Fruit fly (Drosophila melanogaster): ENCODE results near the gene CG5805.
A peak's percentile ranks its signal among the peaks of the same experiment; 100 is the strongest.

CG5805 gene

dm6 chr3R:24813637-24814301 is 26.5 kb upstream of the CG5805 start, which contains the start of the genes lili and CG34150 (continued):
- no peak for TF ChIP-seq Hr38 (GFP tag; optimal IDR thresholded peaks at IDR 0.05)
- TF ChIP-seq CG32006 (GFP tag; optimal IDR thresholded peaks at IDR 0.05) = no peak
- no peak for TF ChIP-seq salr (GFP tag; optimal IDR thresholded peaks at IDR 0.05)
- peak; percentile 90 for TF ChIP-seq Eip78C (GFP tag)
- TF ChIP-seq CG6854 (GFP tag; optimal IDR thresholded peaks at IDR 0.05) = peak; percentile 53
- no peak for TF ChIP-seq OdsH (GFP tag; optimal IDR thresholded peaks at IDR 0.05)
- TF ChIP-seq CG10669 (GFP tag; optimal IDR thresholded peaks at IDR 0.05) = no peak
- no peak for TF ChIP-seq fd85E (GFP tag; optimal IDR thresholded peaks at IDR 0.05)
- peak; percentile 28 for TF ChIP-seq CG11902 (GFP tag; optimal IDR thresholded peaks at IDR 0.05)
- TF ChIP-seq CG10631 (GFP tag; optimal IDR thresholded peaks at IDR 0.05) = no peak
- no peak for TF ChIP-seq CG6276 (GFP tag; optimal IDR thresholded peaks at IDR 0.05)
- no peak for TF ChIP-seq Sox102F (GFP tag; optimal IDR thresholded peaks at IDR 0.05)
- peak; percentile 74 for TF ChIP-seq cyc (GFP tag; optimal IDR thresholded peaks at IDR 0.05)
- TF ChIP-seq fd59A (GFP tag; optimal IDR thresholded peaks at IDR 0.05) = no peak
- TF ChIP-seq CG7368 (GFP tag; optimal IDR thresholded peaks at IDR 0.05) = peak; percentile 40
- TF ChIP-seq topi (GFP tag; optimal IDR thresholded peaks at IDR 0.05) = peak; percentile 64
- no peak for TF ChIP-seq CG3919 (GFP tag; optimal IDR thresholded peaks at IDR 0.05)
- TF ChIP-seq Ets21C (GFP tag; optimal IDR thresholded peaks at IDR 0.05) = no peak
- 0 out of 2 replicates have a peak, but pooled peaks have one; percentile 36 for TF ChIP-seq Gug (GFP tag; IDR thresholded peaks at IDR 0.05)
- peak; percentile 83 for TF ChIP-seq CG31627 (GFP tag; optimal IDR thresholded peaks at IDR 0.05)
- no peak for TF ChIP-seq CG34406 (GFP tag; optimal IDR thresholded peaks at IDR 0.05)
- TF ChIP-seq lz (GFP tag; optimal IDR thresholded peaks at IDR 0.05) = peak; percentile 69
- TF ChIP-seq acj6 (GFP tag; optimal IDR thresholded peaks at IDR 0.05) = no peak
- TF ChIP-seq Sox15 (GFP tag; optimal IDR thresholded peaks at IDR 0.05) = peak; percentile 51
- peak; percentile 53; the same call in 1 of the 3 replicates for TF ChIP-seq eg (GFP tag; IDR thresholded peaks at IDR 0.05)
- no peak for TF ChIP-seq CG11294 (GFP tag; IDR thresholded peaks at IDR 0.05)
- TF ChIP-seq Lpt (GFP tag; optimal IDR thresholded peaks at IDR 0.05) = no peak
- peak; percentile 38; the same call in 1 of the 3 replicates for TF ChIP-seq CG6163 (GFP tag; IDR thresholded peaks at IDR 0.05)

DNA sequence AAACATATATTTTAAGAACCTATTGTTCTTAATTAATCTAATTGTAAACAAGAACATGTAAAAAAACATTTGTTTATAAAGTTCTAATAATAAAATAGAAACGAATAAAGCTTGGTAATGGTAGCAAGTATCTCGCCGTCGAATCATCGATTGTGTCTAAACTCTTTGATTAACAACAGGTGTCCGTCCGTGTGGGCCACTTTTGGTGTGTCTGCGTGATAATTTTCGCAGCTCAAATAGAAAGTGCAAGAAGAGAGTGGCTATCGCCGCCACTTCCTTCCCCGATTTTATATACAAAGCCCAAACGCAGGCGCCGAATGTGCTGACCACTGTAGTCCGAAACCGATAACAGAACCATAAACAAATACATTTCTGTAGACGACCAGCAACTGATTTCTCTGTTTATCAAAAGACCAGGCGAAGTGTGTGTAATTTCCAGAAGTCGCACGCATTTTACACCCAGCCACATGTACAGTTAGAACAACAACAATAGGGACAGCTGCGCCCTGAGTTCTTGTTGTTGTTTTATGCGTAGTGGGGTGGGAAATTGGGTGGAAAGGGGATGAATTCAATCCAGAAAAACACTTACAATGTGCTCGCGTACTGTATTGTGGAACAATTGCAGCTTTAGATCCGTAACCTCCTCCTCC is 25.9 kb upstream of the CG5805 start:
- TF ChIP-seq fkh (GFP tag; optimal IDR thresholded peaks at IDR 0.05) = peak; percentile 55
- TF ChIP-seq CG6163 (GFP tag; IDR thresholded peaks at IDR 0.05) = 0 out of 3 replicates have a peak, but pooled peaks have one; percentile 10
- peak; percentile 49 for TF ChIP-seq Eip78C (GFP tag)
- no peak for TF ChIP-seq OdsH (GFP tag; optimal IDR thresholded peaks at IDR 0.05)
- no peak for TF ChIP-seq spab (GFP tag; optimal IDR thresholded peaks at IDR 0.05)
- TF ChIP-seq Hr38 (GFP tag; optimal IDR thresholded peaks at IDR 0.05) = no peak

dm6 chr3R:24812394-24812793 is 25.2 kb upstream of the CG5805 start:
- TF ChIP-seq CG8319 (GFP tag; optimal IDR thresholded peaks at IDR 0.05) (no peak), Blimp-1 (GFP tag; optimal IDR thresholded peaks at IDR 0.05) (no peak), dac (GFP tag; optimal IDR thresholded peaks at IDR 0.05) (no peak), OdsH (GFP tag; optimal IDR thresholded peaks at IDR 0.05) (no peak), cyc (GFP tag; optimal IDR thresholded peaks at IDR 0.05) (no peak), CG6163 (GFP tag; IDR thresholded peaks at IDR 0.05) (no peak), dsx (GFP tag; optimal IDR thresholded peaks at IDR 0.05; ENCODE audit: poor library complexity, severe bottlenecking) (no peak)

All from whole organism, prepupa.